Worm (Caenorhabditis elegans) whole organism, L3 larva: ENCODE results near the gene R53.5.
A peak's percentile ranks its signal among the peaks of the same experiment; 100 is the strongest.

ENCODE experiments used
- R02D3.7 ChIP-seq: fragments of 150-350 bp; optimal IDR thresholded peaks from 2 replicates; lab custom pipeline; 2014; ENCODE audit warnings: missing biosample characterization, missing genetic modification characterization
- ZK546.5 ChIP-seq: sonication (generic microtip); optimal IDR thresholded peaks from 2 replicates; lab custom pipeline; 2017; ENCODE audit warnings: missing biosample characterization, missing genetic modification characterization
- aly-2 ChIP-seq: fragments of 150-350 bp; optimal IDR thresholded peaks from 2 replicates; lab custom pipeline; 2014; ENCODE audit warnings: missing biosample characterization, missing genetic modification characterization
- ama-1 ChIP-seq: fragments of 150-350 bp; optimal IDR thresholded peaks from 2 replicates; lab custom pipeline; 2018
- ceh-16 ChIP-seq: sonication (generic microtip); optimal IDR thresholded peaks from 2 replicates; lab custom pipeline; 2017; ENCODE audit warnings: missing biosample characterization, missing genetic modification characterization
- ceh-28 ChIP-seq: fragments of 150-350 bp; optimal IDR thresholded peaks from 2 replicates; lab custom pipeline; 2014; ENCODE audit warnings: missing biosample characterization, missing genetic modification reagents, missing genetic modification characterization
- ceh-82 ChIP-seq: fragments of 150-350 bp; optimal IDR thresholded peaks from 2 replicates; lab custom pipeline; 2014; ENCODE audit warnings: missing biosample characterization, missing genetic modification characterization
- daf-12 ChIP-seq: fragments of 150-350 bp; optimal IDR thresholded peaks from 2 replicates; lab custom pipeline; 2014; ENCODE audit warnings: missing biosample characterization, missing genetic modification reagents, missing genetic modification characterization
- egl-27 ChIP-seq: sonication (generic microtip); optimal IDR thresholded peaks from 4 replicates; lab custom pipeline; 2017; ENCODE audit warnings: missing biosample characterization, missing genetic modification reagents, missing genetic modification characterization
- egl-5 ChIP-seq: fragments of 150-350 bp; optimal IDR thresholded peaks from 2 replicates; lab custom pipeline; 2017; ENCODE audit warnings: missing biosample characterization, missing genetic modification reagents, missing genetic modification characterization, inconsistent platforms
- elt-2 ChIP-seq: sonication (generic microtip); optimal IDR thresholded peaks from 2 replicates; lab custom pipeline; 2016; ENCODE audit warnings: missing genetic modification reagents, mild to moderate bottlenecking, missing genetic modification characterization, missing compliant biosample characterization
- elt-3 ChIP-seq, 3 experiments: fragments of 150-350 bp in 1 of 3; sonication (generic microtip) in 2 of 3; optimal IDR thresholded peaks; 2 replicates in 2 of 3; 4 replicates in 1 of 3; lab custom pipeline; 2014 to 2017; ENCODE audit warnings: missing biosample characterization in 3 of 3, missing genetic modification characterization in 3 of 3
- eor-1 ChIP-seq, 2 experiments: fragments of 150-350 bp; optimal IDR thresholded peaks; 2 replicates each; lab custom pipeline; 2014 to 2018; ENCODE audit warnings: missing biosample characterization in 2 of 2, missing genetic modification characterization in 2 of 2
- fkh-10 ChIP-seq: sonication (generic microtip); optimal IDR thresholded peaks from 2 replicates; lab custom pipeline; 2017; ENCODE audit warnings: missing biosample characterization, missing genetic modification reagents, missing genetic modification characterization
- fos-1 ChIP-seq: fragments of 150-350 bp; optimal IDR thresholded peaks from 2 replicates; lab custom pipeline; 2014; ENCODE audit warnings: missing biosample characterization, missing genetic modification characterization
- hmg-11 ChIP-seq: sonication (generic microtip); optimal IDR thresholded peaks from 2 replicates; lab custom pipeline; 2016; ENCODE audit warnings: missing genetic modification characterization, missing compliant biosample characterization
- jun-1 ChIP-seq: fragments of 150-350 bp; optimal IDR thresholded peaks from 2 replicates; lab custom pipeline; 2014; ENCODE audit warnings: missing biosample characterization, missing genetic modification reagents, missing genetic modification characterization
- lin-15B ChIP-seq: fragments of 150-350 bp; optimal IDR thresholded peaks from 2 replicates; lab custom pipeline; 2014; ENCODE audit warnings: missing biosample characterization, missing genetic modification characterization
- lin-39 ChIP-seq: fragments of 150-350 bp; optimal IDR thresholded peaks from 2 replicates; lab custom pipeline; 2018; ENCODE audit warnings: missing biosample characterization, missing genetic modification reagents, missing genetic modification characterization
- lsy-12 ChIP-seq: sonication (generic microtip); optimal IDR thresholded peaks from 2 replicates; lab custom pipeline; 2016; ENCODE audit warnings: mild to moderate bottlenecking, missing genetic modification characterization, missing compliant biosample characterization
- mdl-1 ChIP-seq: fragments of 150-350 bp; optimal IDR thresholded peaks from 2 replicates; lab custom pipeline; 2014; ENCODE audit warnings: missing biosample characterization, missing genetic modification characterization
- mml-1 ChIP-seq: fragments of 150-350 bp; sonication (generic microtip); optimal IDR thresholded peaks from 3 replicates; lab custom pipeline; 2014; ENCODE audit warnings: missing biosample characterization, missing genetic modification characterization
- nhr-11 ChIP-seq: fragments of 150-350 bp; optimal IDR thresholded peaks from 2 replicates; lab custom pipeline; 2014; ENCODE audit warnings: missing biosample characterization, missing genetic modification characterization
- nhr-12 ChIP-seq: fragments of 150-350 bp; optimal IDR thresholded peaks from 2 replicates; lab custom pipeline; 2014; ENCODE audit warnings: missing biosample characterization, missing genetic modification characterization
- nhr-23 ChIP-seq: fragments of 150-350 bp; optimal IDR thresholded peaks from 2 replicates; lab custom pipeline; 2014; ENCODE audit warnings: missing biosample characterization, missing genetic modification reagents, missing genetic modification characterization
- nhr-237 ChIP-seq: fragments of 150-350 bp; optimal IDR thresholded peaks from 2 replicates; lab custom pipeline; 2014; ENCODE audit warnings: missing biosample characterization, missing genetic modification characterization
- nhr-25 ChIP-seq: sonication (generic microtip); optimal IDR thresholded peaks from 2 replicates; lab custom pipeline; 2017; ENCODE audit warnings: missing biosample characterization, missing genetic modification characterization
- nhr-28 ChIP-seq: fragments of 150-350 bp; optimal IDR thresholded peaks from 2 replicates; lab custom pipeline; 2014; ENCODE audit warnings: missing biosample characterization, missing genetic modification characterization
- nhr-43 ChIP-seq: sonication (generic microtip); optimal IDR thresholded peaks from 2 replicates; lab custom pipeline; 2016; ENCODE audit warnings: mild to moderate bottlenecking, missing genetic modification characterization, missing compliant biosample characterization; ENCODE audit not compliant: poor library complexity, severe bottlenecking
- nhr-67 ChIP-seq: fragments of 150-350 bp; optimal IDR thresholded peaks from 2 replicates; lab custom pipeline; 2014; ENCODE audit warnings: missing biosample characterization, missing genetic modification characterization
- nhr-76 ChIP-seq: fragments of 150-350 bp; sonication (generic microtip); optimal IDR thresholded peaks from 5 replicates; lab custom pipeline; 2014; ENCODE audit warnings: missing biosample characterization, missing genetic modification characterization
- nhr-77 ChIP-seq: fragments of 150-350 bp; optimal IDR thresholded peaks from 2 replicates; lab custom pipeline; 2014; ENCODE audit warnings: missing biosample characterization, missing genetic modification characterization
- pha-4 ChIP-seq: fragments of 150-350 bp; optimal IDR thresholded peaks from 2 replicates; lab custom pipeline; 2014; ENCODE audit warnings: missing biosample characterization, missing genetic modification reagents, missing genetic modification characterization
- pqm-1 ChIP-seq: fragments of 150-350 bp; optimal IDR thresholded peaks from 2 replicates; lab custom pipeline; 2017; ENCODE audit warnings: missing biosample characterization, missing genetic modification characterization, inconsistent platforms
- sea-2 ChIP-seq: fragments of 150-350 bp; sonication (generic microtip); optimal IDR thresholded peaks from 4 replicates; lab custom pipeline; 2014; ENCODE audit warnings: missing biosample characterization, missing genetic modification reagents, missing genetic modification characterization
- skn-1 ChIP-seq: fragments of 150-350 bp; optimal IDR thresholded peaks from 2 replicates; lab custom pipeline; 2014; ENCODE audit warnings: missing biosample characterization, missing genetic modification characterization
- snpc-4 ChIP-seq: fragments of 150-350 bp; optimal IDR thresholded peaks from 2 replicates; lab custom pipeline; 2014; ENCODE audit warnings: missing biosample characterization, missing genetic modification characterization
- tbx-2 ChIP-seq: sonication (generic microtip); optimal IDR thresholded peaks from 2 replicates; lab custom pipeline; 2016; ENCODE audit warnings: mild to moderate bottlenecking, missing genetic modification characterization, missing compliant biosample characterization
- unc-39 ChIP-seq: sonication (generic microtip); optimal IDR thresholded peaks from 4 replicates; lab custom pipeline; 2017; ENCODE audit warnings: missing biosample characterization, missing genetic modification characterization
- unc-62 ChIP-seq: fragments of 150-350 bp; sonication (generic microtip); optimal IDR thresholded peaks from 4 replicates; lab custom pipeline; 2014; ENCODE audit warnings: missing biosample characterization, missing genetic modification reagents, missing genetic modification characterization
- zag-1 ChIP-seq: fragments of 150-350 bp; optimal IDR thresholded peaks from 2 replicates; lab custom pipeline; 2014; ENCODE audit warnings: missing biosample characterization, missing genetic modification characterization
- ztf-11 ChIP-seq: fragments of 150-350 bp; optimal IDR thresholded peaks from 2 replicates; lab custom pipeline; 2014; ENCODE audit warnings: missing biosample characterization, missing genetic modification characterization
- ztf-4 ChIP-seq: fragments of 150-350 bp; optimal IDR thresholded peaks from 2 replicates; lab custom pipeline; 2014; ENCODE audit warnings: missing biosample characterization, missing genetic modification characterization

The R53.5 gene

ce11 chrII:9948662-9949061 lies 21.6 kb downstream of the R53.5 start:
- TF ChIP-seq fkh-10 (GFP tag; lab: Kevin White, UChicago) (no peak), mml-1 (tag; lab: Kevin White, UChicago) (no peak), pha-4 (no peak), elt-2 (tag; lab: Kevin White, UChicago) (no peak), lsy-12 (tag; lab: Kevin White, UChicago) (no peak), skn-1 (no peak), nhr-76 (tag; lab: Kevin White, UChicago) (no peak), ztf-11 (tag; lab: Kevin White, UChicago) (no peak), ceh-16 (tag; lab: Kevin White, UChicago) (no peak), eor-1 (tag; optimal IDR thresholded peaks at IDR 0.05; lab: Kevin White, UChicago) (no peak), snpc-4 (tag; lab: Kevin White, UChicago) (no peak), ama-1 (lab: Kevin White, UChicago) (no peak), nhr-67 (tag; lab: Kevin White, UChicago) (no peak), unc-62 (no peak), ztf-4 (tag; lab: Kevin White, UChicago) (no peak)

DNA sequence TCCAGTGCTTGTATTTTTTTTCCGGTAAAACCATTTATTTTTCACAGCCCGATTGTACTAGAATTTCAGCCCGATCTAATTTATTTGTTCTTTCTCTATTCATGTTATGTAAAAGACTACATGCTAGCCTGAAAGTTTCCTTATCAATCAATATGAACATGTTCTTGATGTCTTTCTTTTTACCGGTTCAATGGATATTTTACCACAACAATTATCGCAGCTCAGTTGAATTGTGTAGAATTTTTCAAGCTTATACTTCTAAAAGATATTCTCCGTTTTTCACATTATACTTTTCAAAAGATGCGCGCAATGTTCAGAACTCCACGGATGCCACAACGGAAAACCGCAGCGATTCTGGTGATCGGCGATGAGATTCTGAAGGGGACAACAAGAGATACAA lies 26.5 kb downstream of the R53.5 start, which contains the start of gene flad-1:
TSS of gene flad-1 (plus strand) at position 301 of the 400 bp plus-strand sequence.
- TF ChIP-seq lsy-12 (tag; lab: Kevin White, UChicago) (no peak), fos-1 (tag; lab: Kevin White, UChicago) (no peak)

- TF ChIP-seq R02D3.7 (tag; lab: Kevin White, UChicago) (no peak), nhr-12 (tag; lab: Kevin White, UChicago) (no peak), nhr-76 (tag; lab: Kevin White, UChicago) (no peak), nhr-67 (tag; lab: Kevin White, UChicago) (no peak), nhr-43 (no peak), ceh-82 (no peak), pha-4 (no peak), tbx-2 (tag; lab: Kevin White, UChicago) (no peak), elt-2 (tag; lab: Kevin White, UChicago) (no peak), nhr-23 (tag; lab: Kevin White, UChicago) (no peak), ztf-4 (tag; lab: Kevin White, UChicago) (no peak), nhr-77 (tag; lab: Kevin White, UChicago) (no peak), nhr-25 (no peak), fkh-10 (GFP tag; lab: Kevin White, UChicago) (no peak)
- TF ChIP-seq, all 47 proteins: peak for 0
These were observed 27.0 kb downstream of the R53.5 start for ce11 chrII:9943246-9943645.

DNA sequence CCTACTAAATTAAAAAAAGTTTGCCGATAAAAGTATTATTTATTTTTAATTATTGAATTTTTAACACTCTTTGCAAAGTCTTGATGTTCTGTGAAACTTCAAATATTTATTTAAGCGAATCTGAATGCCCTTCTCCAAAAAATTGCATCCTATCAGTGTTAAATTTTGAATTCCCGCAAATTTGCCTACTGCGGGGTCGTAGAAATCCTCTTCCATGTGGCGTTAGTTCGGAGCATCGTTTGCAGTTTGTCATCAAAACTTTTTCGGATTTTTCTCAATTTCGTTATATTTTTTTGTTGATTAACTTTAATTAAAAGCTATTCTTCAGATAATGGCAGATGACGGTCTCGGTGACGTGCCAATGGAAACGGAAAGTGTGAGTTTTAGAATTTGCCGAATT lies 29.9 kb downstream of the R53.5 start, which contains the start of gene ufd-3:
TSS of gene ufd-3 (plus strand) at position 324 of the 400 bp plus-strand sequence.
- TF ChIP-seq hmg-11 (peak; percentile 37), jun-1 (no peak), nhr-67 (tag; lab: Kevin White, UChicago) (no peak), nhr-237 (tag; lab: Kevin White, UChicago) (no peak), mdl-1 (tag; lab: Kevin White, UChicago) (no peak), ztf-11 (tag; lab: Kevin White, UChicago) (no peak), lsy-12 (tag; lab: Kevin White, UChicago) (peak; percentile 39), fos-1 (tag; lab: Kevin White, UChicago) (no peak), nhr-43 (peak; percentile 90), nhr-25 (peak; percentile 76), nhr-23 (tag; lab: Kevin White, UChicago) (peak; percentile 89), nhr-28 (tag; lab: Kevin White, UChicago) (no peak), snpc-4 (tag; lab: Kevin White, UChicago) (peak; percentile 70), unc-39 (tag; lab: Kevin White, UChicago) (no peak), lin-39 (tag; lab: Kevin White, UChicago) (peak; percentile 81), elt-3 (tag; optimal IDR thresholded peaks at IDR 0.05; lab: Kevin White, UChicago) (no peak), zag-1 (tag; lab: Kevin White, UChicago) (no peak), nhr-77 (tag; lab: Kevin White, UChicago) (no peak), egl-5 (peak; percentile 23), aly-2 (tag; lab: Kevin White, UChicago) (no peak), unc-62 (no peak), ceh-28 (tag; lab: Kevin White, UChicago) (peak; percentile 46), egl-27 (tag; lab: Kevin White, UChicago) (peak; percentile 7), fkh-10 (GFP tag; lab: Kevin White, UChicago) (no peak), eor-1 (tag; optimal IDR thresholded peaks at IDR 0.05; lab: Kevin White, UChicago) (no peak), pqm-1 (tag; lab: Kevin White, UChicago) (peak; percentile 42), ztf-4 (tag; lab: Kevin White, UChicago) (no peak), ceh-16 (tag; lab: Kevin White, UChicago) (no peak), nhr-11 (tag; lab: Kevin White, UChicago) (peak; percentile 72), ZK546.5 (tag; lab: Kevin White, UChicago) (no peak), pha-4 (peak; percentile 96), nhr-76 (tag; lab: Kevin White, UChicago) (no peak), ceh-82 (no peak), R02D3.7 (tag; lab: Kevin White, UChicago) (peak; percentile 65), daf-12 (tag; lab: Kevin White, UChicago) (no peak), sea-2 (GFP tag; lab: Kevin White, UChicago) (no peak), elt-2 (tag; lab: Kevin White, UChicago) (peak; percentile 29), lin-15B (tag; lab: Kevin White, UChicago) (peak; percentile 94), mml-1 (tag; lab: Kevin White, UChicago) (no peak), skn-1 (peak; percentile 91), ama-1 (lab: Kevin White, UChicago) (peak; percentile 33), nhr-12 (tag; lab: Kevin White, UChicago) (no peak)
